Worm (Caenorhabditis elegans): Measurements from ENCODE around the gene cam-1.
A peak's percentile ranks its signal among the peaks of the same experiment; 100 is the strongest.

cam-1 gene

DNA sequence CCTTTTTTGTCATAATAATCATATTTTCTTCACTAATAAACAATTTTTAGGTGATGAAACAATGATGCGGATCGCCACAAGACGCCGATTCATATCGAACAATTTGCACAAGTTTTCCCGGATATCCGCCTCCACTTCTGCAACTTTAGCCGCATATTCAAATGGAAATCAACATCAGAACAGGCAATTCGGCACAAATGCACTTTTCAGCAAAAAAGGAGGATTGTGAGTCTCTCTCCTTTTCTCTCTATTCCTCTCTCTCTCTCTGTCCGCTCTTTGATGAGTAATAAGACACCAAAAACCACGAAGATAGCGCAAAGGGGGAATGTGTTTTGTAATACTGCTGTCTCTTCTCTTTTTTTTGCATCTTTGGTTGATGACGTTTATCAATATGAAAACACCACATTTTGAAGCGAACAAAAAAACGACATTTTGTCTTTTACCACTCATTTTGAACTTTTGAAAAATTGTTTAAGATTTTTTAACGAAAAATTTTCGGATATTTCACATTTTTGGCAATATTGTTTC, 14.8 kb upstream of the cam-1 start, which contains the start of gene eat-3:
TSS of gene eat-3 (plus strand) at position 51 of the 528 bp plus-strand sequence.
- TF ChIP-seq sptf-1 (tag; optimal IDR thresholded peaks at IDR 0.05) (no peak), nhr-237 (tag; optimal IDR thresholded peaks at IDR 0.05) (no peak), unc-62 (GFP tag; optimal IDR thresholded peaks at IDR 0.05) (peak; percentile 19), nhr-12 (tag; optimal IDR thresholded peaks at IDR 0.05) (no peak), ztf-11 (tag; optimal IDR thresholded peaks at IDR 0.05) (no peak), unc-120 (tag; optimal IDR thresholded peaks at IDR 0.05; ENCODE audit: poor library complexity, severe bottlenecking) (peak; percentile 43), ham-2 (GFP tag; optimal IDR thresholded peaks at IDR 0.05) (no peak), nhr-28 (tag; optimal IDR thresholded peaks at IDR 0.05) (no peak), ces-1 (GFP tag; optimal IDR thresholded peaks at IDR 0.05) (peak; percentile 12), nhr-76 (tag; optimal IDR thresholded peaks at IDR 0.05) (no peak), flh-1 (GFP tag; optimal IDR thresholded peaks at IDR 0.05) (no peak), zip-8 (tag; optimal IDR thresholded peaks at IDR 0.05) (no peak), hlh-1 (tag; optimal IDR thresholded peaks at IDR 0.05) (no peak)

DNA sequence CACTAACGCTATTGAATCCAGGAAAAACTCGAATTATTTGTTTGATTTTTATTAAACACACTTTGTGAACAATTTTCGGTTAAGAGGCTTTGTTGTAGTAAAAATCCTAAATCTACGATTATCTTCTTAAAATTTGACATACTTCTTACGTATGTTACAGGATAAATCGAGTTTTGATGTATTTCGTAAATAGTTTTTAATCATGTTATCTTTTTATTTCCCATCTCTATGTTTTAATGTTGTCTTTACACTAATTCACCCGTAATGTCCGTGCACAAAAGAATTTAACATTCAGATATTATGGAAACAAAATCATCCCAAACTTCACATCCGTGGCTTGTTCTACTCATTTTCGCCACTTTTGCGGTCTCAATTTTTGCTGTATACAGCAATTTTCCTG, 13.6 kb upstream of the cam-1 start, which contains the start of gene egli-1:
TSS of gene egli-1 (plus strand) at position 301 of the 400 bp plus-strand sequence.
- TF ChIP-seq nhr-237 (tag; optimal IDR thresholded peaks at IDR 0.05) (no peak), lin-13 (tag; optimal IDR thresholded peaks at IDR 0.05) (no peak), flh-1 (GFP tag; optimal IDR thresholded peaks at IDR 0.05) (no peak), pha-4 (tag; optimal IDR thresholded peaks at IDR 0.05) (no peak), nhr-12 (tag; optimal IDR thresholded peaks at IDR 0.05) (no peak), ceh-83 (GFP tag; optimal IDR thresholded peaks at IDR 0.05) (no peak), bed-3 (GFP tag; optimal IDR thresholded peaks at IDR 0.05) (no peak), ceh-43 (GFP tag; optimal IDR thresholded peaks at IDR 0.05) (no peak), hlh-1 (tag; optimal IDR thresholded peaks at IDR 0.05) (no peak), elt-1 (tag; optimal IDR thresholded peaks at IDR 0.05; ENCODE audit: borderline replicate concordance, insufficient read depth) (no peak), nhr-28 (tag; optimal IDR thresholded peaks at IDR 0.05) (no peak), nhr-76 (tag; optimal IDR thresholded peaks at IDR 0.05) (no peak), ceh-39 (tag; optimal IDR thresholded peaks at IDR 0.05) (no peak), mep-1 (tag; optimal IDR thresholded peaks at IDR 0.05) (no peak), zip-8 (tag; optimal IDR thresholded peaks at IDR 0.05) (no peak), ham-2 (GFP tag; optimal IDR thresholded peaks at IDR 0.05) (no peak), tbx-8 (GFP tag; optimal IDR thresholded peaks at IDR 0.05) (no peak), sptf-1 (tag; optimal IDR thresholded peaks at IDR 0.05) (no peak), sem-2 (GFP tag; optimal IDR thresholded peaks at IDR 0.05) (no peak)

DNA sequence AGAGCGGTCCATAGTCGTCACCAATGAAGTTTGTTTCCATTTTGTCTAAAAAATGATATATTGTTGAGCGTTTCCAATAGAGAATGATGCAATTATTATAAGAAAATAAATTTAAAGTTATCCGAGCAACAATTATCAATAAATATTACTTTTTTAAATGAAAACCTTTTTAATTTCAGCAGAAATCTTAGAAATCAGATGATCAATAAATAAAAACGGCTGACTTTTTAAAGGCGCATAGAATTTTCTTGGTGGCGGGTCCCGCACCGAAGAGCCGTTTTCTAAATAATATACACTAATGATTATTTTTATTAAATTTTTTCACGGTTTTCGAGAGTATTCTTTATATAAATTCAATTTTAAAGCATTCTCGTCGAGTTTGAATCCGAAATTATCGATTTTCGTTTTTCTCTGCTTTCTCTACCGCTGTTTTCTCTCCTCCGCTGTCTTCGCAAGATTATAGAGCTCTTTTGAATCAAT, 12.8 kb upstream of the cam-1 start, which contains the start of gene rab-39:
TSS of gene rab-39 (minus strand) at position 51 of the 480 bp plus-strand sequence.
- TF ChIP-seq pha-4 (tag; optimal IDR thresholded peaks at IDR 0.05) = no peak
- TF ChIP-seq cnd-1 (tag; optimal IDR thresholded peaks at IDR 0.05) = no peak
- no peak for TF ChIP-seq ceh-83 (GFP tag; optimal IDR thresholded peaks at IDR 0.05)
- TF ChIP-seq bed-3 (GFP tag; optimal IDR thresholded peaks at IDR 0.05) = no peak
- TF ChIP-seq ces-1 (GFP tag; optimal IDR thresholded peaks at IDR 0.05) = peak; percentile 74
- no peak for TF ChIP-seq elt-1 (tag; optimal IDR thresholded peaks at IDR 0.05; ENCODE audit: borderline replicate concordance, insufficient read depth)
- TF ChIP-seq ceh-43 (GFP tag; optimal IDR thresholded peaks at IDR 0.05) = no peak
- no peak for TF ChIP-seq sem-2 (GFP tag; optimal IDR thresholded peaks at IDR 0.05)
- TF ChIP-seq lsy-2 (tag; optimal IDR thresholded peaks at IDR 0.05) = peak; percentile 12
- TF ChIP-seq nhr-237 (tag; optimal IDR thresholded peaks at IDR 0.05) = no peak
- TF ChIP-seq mab-5 (tag; optimal IDR thresholded peaks at IDR 0.05) = no peak
- no peak for TF ChIP-seq nhr-12 (tag; optimal IDR thresholded peaks at IDR 0.05)
- no peak for TF ChIP-seq hlh-1 (tag; optimal IDR thresholded peaks at IDR 0.05)
- no peak for TF ChIP-seq ham-2 (GFP tag; optimal IDR thresholded peaks at IDR 0.05)
- TF ChIP-seq mep-1 (tag; optimal IDR thresholded peaks at IDR 0.05) = peak; percentile 36
- no peak for TF ChIP-seq unc-120 (tag; optimal IDR thresholded peaks at IDR 0.05; ENCODE audit: poor library complexity, severe bottlenecking)
- no peak for TF ChIP-seq snpc-4 (tag; optimal IDR thresholded peaks at IDR 0.05)
- TF ChIP-seq mls-2 (tag; optimal IDR thresholded peaks at IDR 0.05) = no peak
- no peak for TF ChIP-seq lin-13 (tag; optimal IDR thresholded peaks at IDR 0.05)

DNA sequence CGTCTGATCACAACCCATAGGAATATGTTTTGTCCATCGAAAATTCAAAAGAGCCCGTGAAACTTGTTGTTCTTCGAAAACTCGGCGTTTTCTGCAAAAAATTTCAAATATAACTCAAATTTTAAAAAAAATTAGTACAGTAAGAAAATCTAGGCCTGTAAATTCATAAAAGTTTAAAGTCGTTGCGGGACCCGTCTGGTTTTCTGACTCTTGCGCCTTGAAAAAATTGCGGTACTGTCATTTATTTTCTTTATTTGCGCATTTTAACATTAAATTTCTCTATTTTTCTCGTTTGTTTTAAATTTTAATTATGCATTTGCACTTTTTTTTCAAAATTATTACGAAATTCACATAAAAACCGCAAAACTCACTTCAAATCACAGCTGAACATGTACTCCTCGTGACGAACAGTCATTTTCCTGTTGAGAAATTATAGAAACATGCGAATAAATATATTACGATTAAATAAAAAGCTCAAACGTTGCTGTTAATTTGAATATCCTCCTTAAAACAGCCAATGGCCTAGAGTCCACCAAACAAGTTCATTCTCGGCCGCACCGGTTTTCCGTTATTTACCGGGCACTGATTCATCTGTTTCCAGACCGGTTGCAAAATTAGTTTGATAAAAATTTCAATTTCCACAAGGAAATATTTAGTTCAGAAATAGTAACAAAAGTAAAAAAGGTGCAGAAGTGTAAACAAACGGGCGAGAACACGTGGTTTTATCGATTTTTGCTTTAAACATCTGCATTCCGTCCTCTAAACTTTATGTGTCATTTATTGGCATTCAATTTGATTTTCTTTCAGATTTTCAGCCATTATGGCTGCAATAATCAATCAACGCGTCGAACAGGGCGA, 9.2 kb upstream of the cam-1 start, which contains the start of the genes csa-1 and wdfy-2:
TSS of gene csa-1 (minus strand) at position 669 of the 858 bp plus-strand sequence.
TSS of gene wdfy-2 (plus strand) at position 808 of the 858 bp plus-strand sequence.
- TF ChIP-seq blmp-1 (tag; optimal IDR thresholded peaks at IDR 0.05) = no peak

Measured in whole organism, mixed stage, embryonic.